Worm (Caenorhabditis elegans) whole organism, L4/young adult: ENCODE data around the gene metl-5.

ENCODE experiments used
- W03F9.2 ChIP-seq: fragments of 150-350 bp; optimal IDR thresholded peaks from 2 replicates; lab custom pipeline; 2014; ENCODE audit warnings: missing biosample characterization, missing genetic modification characterization
- dao-5 ChIP-seq: sonication (generic microtip); optimal IDR thresholded peaks from 2 replicates; lab custom pipeline; 2016; ENCODE audit warnings: missing genotype, missing genetic modification characterization, moderate library complexity, missing compliant biosample characterization
- him-1 ChIP-seq: sonication (generic microtip); optimal IDR thresholded peaks from 2 replicates; lab custom pipeline; 2016; ENCODE audit warnings: missing genotype, missing genetic modification reagents, missing genetic modification characterization, missing compliant biosample characterization

The metl-5 gene

DNA sequence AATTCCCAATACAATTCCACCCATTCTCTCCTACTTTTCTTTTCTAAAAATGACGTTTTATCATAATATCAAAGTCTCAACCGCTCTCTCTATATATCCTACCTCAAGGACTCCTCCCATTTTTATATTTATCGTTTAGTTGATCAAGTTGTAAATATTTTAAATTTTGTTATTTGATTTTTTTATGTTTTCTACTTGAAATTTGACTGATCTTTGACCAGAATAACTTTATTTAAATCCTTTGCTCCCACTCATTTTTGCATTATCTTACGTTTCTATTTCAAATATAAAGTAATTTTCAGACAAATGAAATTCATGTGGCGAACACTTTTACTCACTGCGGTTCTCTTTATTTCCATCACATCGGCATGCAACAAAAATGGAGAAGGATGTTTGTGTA lies 34.6 kb downstream of the metl-5 start, which contains the start of the genes acbp-7 and F26A1.19:
TSS of gene acbp-7 (plus strand) at position 301 of the 400 bp plus-strand sequence.
TSS of gene F26A1.19 (plus strand) at position 303 of the 400 bp plus-strand sequence.
- TF ChIP-seq W03F9.2 (tag; lab: Kevin White, UChicago) (no peak), dao-5 (no peak), him-1 (tag; lab: Kevin White, UChicago) (no peak)

ce11 chrIII:4842173-4842572 lies 39.4 kb downstream of the metl-5 start, which contains the start of gene clec-156:
Gene clec-156, minus strand, starts transcription at chrIII:4842273.
- no peak for TF ChIP-seq W03F9.2 (tag; lab: Kevin White, UChicago)
- no peak for TF ChIP-seq dao-5
- TF ChIP-seq him-1 (tag; lab: Kevin White, UChicago): no peak

DNA sequence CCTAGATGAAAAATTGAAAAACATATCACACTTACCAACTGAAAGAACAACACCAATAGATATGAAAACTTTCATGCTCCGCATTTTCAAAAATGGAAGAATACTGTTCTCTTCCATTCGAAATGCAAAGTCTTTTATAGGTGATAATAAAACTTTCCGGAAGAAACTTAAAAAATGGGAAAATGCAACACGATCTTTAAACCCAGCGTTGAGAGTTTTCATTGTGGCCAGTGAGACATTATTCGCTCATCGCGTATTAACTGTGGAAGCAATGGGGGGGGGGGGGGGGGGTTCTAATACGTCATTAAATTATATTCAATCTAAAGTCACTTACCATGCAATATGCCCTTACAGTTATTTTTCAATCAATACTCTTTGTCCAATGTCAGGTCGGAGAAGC lies 41.5 kb downstream of the metl-5 start, which contains the start of the genes clec-157 and fkh-5:
TSS of gene clec-157 (minus strand) at position 101 of the 400 bp plus-strand sequence.
TSS of gene fkh-5 (plus strand) at position 336 of the 400 bp plus-strand sequence.
- TF ChIP-seq dao-5 (no peak), him-1 (tag; lab: Kevin White, UChicago) (no peak), W03F9.2 (tag; lab: Kevin White, UChicago) (no peak)

DNA sequence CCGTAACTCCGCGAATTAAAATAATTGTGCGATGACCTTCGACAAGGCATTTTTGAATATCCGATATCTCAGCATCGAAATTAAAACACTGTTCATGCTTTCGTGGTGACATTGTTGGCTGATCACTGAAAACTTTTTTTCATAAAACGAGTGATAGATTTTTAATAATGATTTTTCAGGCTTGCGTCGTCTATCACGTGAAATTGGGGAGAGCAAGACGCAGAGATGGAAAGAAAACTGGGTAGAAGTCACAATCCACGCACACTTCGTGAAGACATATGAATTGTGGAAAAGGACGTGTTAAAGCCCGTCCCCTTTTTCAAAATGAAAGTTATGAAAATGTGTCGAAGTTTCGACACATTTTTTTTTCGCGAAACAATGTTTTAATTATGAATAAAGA lies 46.9 kb downstream of the metl-5 start, which contains the start of gene nonu-1:
TSS of gene nonu-1 (minus strand) at position 169 of the 400 bp plus-strand sequence.
- TF ChIP-seq him-1 (tag; lab: Kevin White, UChicago) (no peak), W03F9.2 (tag; lab: Kevin White, UChicago) (no peak), dao-5 (no peak)

- TF ChIP-seq him-1 (tag; lab: Kevin White, UChicago) (no peak), W03F9.2 (tag; lab: Kevin White, UChicago) (peak; percentile 73), dao-5 (no peak)
Measured at ce11 chrIII:4850139-4850538, 47.3 kb downstream of the metl-5 start, which contains the start of gene F26A1.1. Gene F26A1.1, plus strand, starts transcription at chrIII:4850507.

ce11 chrIII:4852025-4852424 lies 49.2 kb downstream of the metl-5 start, which contains the start of gene ced-4:
Gene ced-4, plus strand, starts transcription at chrIII:4852325.
- no peak for TF ChIP-seq dao-5
- no peak for TF ChIP-seq W03F9.2 (tag; lab: Kevin White, UChicago)
- no peak for TF ChIP-seq him-1 (tag; lab: Kevin White, UChicago)
